Fruit fly (Drosophila melanogaster) whole organism, adult: Measurements from ENCODE around the gene Acbp4.

Experiments
- CG11617 ChIP-seq: fragments of 200-800 bp; sonication (Bioruptor generic); optimal IDR thresholded peaks from 2 replicates; lab custom pipeline; 2017; ENCODE audit warnings: mild to moderate bottlenecking, missing biosample characterization, missing genetic modification reagents, missing genetic modification characterization
- CG12768 ChIP-seq: fragments of 200-800 bp; sonication (Bioruptor generic); optimal IDR thresholded peaks from 2 replicates; lab custom pipeline; 2017; ENCODE audit warnings: missing biosample characterization, missing genetic modification characterization, mild to moderate bottlenecking, moderate library complexity, missing genetic modification reagents
- CG14711 ChIP-seq: fragments of 200-800 bp; sonication (Bioruptor generic); optimal IDR thresholded peaks from 2 replicates; lab custom pipeline; 2018; ENCODE audit warnings: missing biosample characterization, mild to moderate bottlenecking, missing genetic modification characterization, moderate library complexity
- CG1620 ChIP-seq: fragments of 200-800 bp; sonication (Bioruptor generic); optimal IDR thresholded peaks from 2 replicates; lab custom pipeline; 2016; ENCODE audit warnings: missing biosample characterization, missing genetic modification characterization
- CG33017 ChIP-seq: fragments of 200-800 bp; sonication (Bioruptor generic); optimal IDR thresholded peaks from 2 replicates; lab custom pipeline; 2018; ENCODE audit warnings: missing biosample characterization, mild to moderate bottlenecking, missing genetic modification characterization, moderate library complexity
- CG5204 ChIP-seq: fragments of 200-800 bp; sonication (Bioruptor generic); optimal IDR thresholded peaks from 2 replicates; lab custom pipeline; 2016; ENCODE audit warnings: missing biosample characterization, missing genetic modification characterization
- CG7045 ChIP-seq: fragments of 200-800 bp; sonication (Bioruptor generic); optimal IDR thresholded peaks from 2 replicates; lab custom pipeline; 2017; ENCODE audit warnings: missing biosample characterization, mild to moderate bottlenecking, missing genetic modification characterization
- CG7101 ChIP-seq: fragments of 200-800 bp; sonication (Bioruptor generic); optimal IDR thresholded peaks from 2 replicates; lab custom pipeline; 2018; ENCODE audit warnings: missing biosample characterization, mild to moderate bottlenecking, missing genetic modification characterization, moderate library complexity
- Clk ChIP-seq: fragments of 200-800 bp; sonication (Bioruptor generic); optimal IDR thresholded peaks from 2 replicates; lab custom pipeline; 2017; ENCODE audit warnings: missing biosample characterization, missing genetic modification characterization
- Crg-1 ChIP-seq: fragments of 200-800 bp; sonication (Bioruptor generic); optimal IDR thresholded peaks from 2 replicates; lab custom pipeline; 2016; ENCODE audit warnings: missing biosample characterization, missing genetic modification characterization
- Hr96 ChIP-seq: fragments of 200-800 bp; sonication (Bioruptor generic); optimal IDR thresholded peaks from 2 replicates; lab custom pipeline; 2016; ENCODE audit warnings: missing biosample characterization, missing genetic modification characterization
- Mnt ChIP-seq: fragments of 200-800 bp; sonication (Bioruptor generic); optimal IDR thresholded peaks from 2 replicates; lab custom pipeline; 2016; ENCODE audit warnings: missing biosample characterization, mild to moderate bottlenecking, missing genetic modification characterization
- bab1 ChIP-seq: fragments of 200-800 bp; sonication (Bioruptor generic); optimal IDR thresholded peaks from 3 replicates; lab custom pipeline; 2019; ENCODE audit warnings: missing biosample characterization, mild to moderate bottlenecking, missing genetic modification characterization, moderate library complexity
- cic ChIP-seq: fragments of 200-800 bp; sonication (Bioruptor generic); optimal IDR thresholded peaks from 2 replicates; lab custom pipeline; 2017; ENCODE audit warnings: missing biosample characterization, mild to moderate bottlenecking, missing genetic modification characterization, moderate library complexity
- cnc ChIP-seq, 2 experiments: fragments of >200 bp; optimal IDR thresholded peaks; 2 replicates each; lab custom pipeline; 2017
- kay ChIP-seq: fragments of 200-800 bp; sonication (Bioruptor generic); peaks from one replicate; lab custom pipeline; 2016; ENCODE audit warnings: missing biosample characterization, missing genetic modification characterization, borderline replicate concordance
- ovo ChIP-seq: fragments of 200-800 bp; sonication (Bioruptor generic); optimal IDR thresholded peaks from 2 replicates; lab custom pipeline; 2016; ENCODE audit warnings: missing biosample characterization, missing genetic modification characterization
- pad ChIP-seq: fragments of 200-800 bp; sonication (Bioruptor generic); optimal IDR thresholded peaks from 3 replicates; lab custom pipeline; 2017; ENCODE audit warnings: missing biosample characterization, missing genetic modification characterization, mild to moderate bottlenecking, moderate library complexity, missing genetic modification reagents
- tj ChIP-seq: fragments of 200-800 bp; sonication (Bioruptor generic); optimal IDR thresholded peaks from 3 replicates; lab custom pipeline; 2017; ENCODE audit warnings: missing biosample characterization, mild to moderate bottlenecking, missing genetic modification characterization, moderate library complexity
- toe ChIP-seq: fragments of 200-800 bp; sonication (Bioruptor generic); optimal IDR thresholded peaks from 2 replicates; lab custom pipeline; 2016; ENCODE audit warnings: missing biosample characterization, missing genetic modification characterization

Acbp4 gene

dm6 chr3L:7091331-7091904 lies 36.6 kb downstream of the Acbp4 start:
- TF ChIP-seq Clk (no peak), Crg-1 (GFP tag; lab: Kevin White, UChicago) (no peak), CG7101 (tag; lab: Kevin White, UChicago) (no peak)

dm6 chr3L:7090764-7091163 lies 37.3 kb downstream of the Acbp4 start:
- TF ChIP-seq ovo (GFP tag; lab: Kevin White, UChicago) (no peak), cnc (optimal IDR thresholded peaks at IDR 0.05; lab: Kevin White, UChicago) (no peak), CG5204 (GFP tag; lab: Kevin White, UChicago) (no peak)

- no peak for TF ChIP-seq bab1
- TF ChIP-seq toe (GFP tag; lab: Kevin White, UChicago) = no peak
- no peak for TF ChIP-seq kay (GFP tag; lab: Kevin White, UChicago)
- no peak for TF ChIP-seq ovo (GFP tag; lab: Kevin White, UChicago)
- TF ChIP-seq CG5204 (GFP tag; lab: Kevin White, UChicago) = no peak
- TF ChIP-seq CG1620 (GFP tag; lab: Kevin White, UChicago) = no peak
- no peak for TF ChIP-seq tj (GFP tag; lab: Kevin White, UChicago)
- TF ChIP-seq Hr96 (GFP tag; lab: Kevin White, UChicago) = no peak
- TF ChIP-seq CG33017 = no peak
- TF ChIP-seq Crg-1 (GFP tag; lab: Kevin White, UChicago) = no peak
- no peak for TF ChIP-seq CG7101 (tag; lab: Kevin White, UChicago)
- no peak for TF ChIP-seq CG11617 (GFP tag; lab: Kevin White, UChicago)
- no peak for TF ChIP-seq Clk
- TF ChIP-seq cic (GFP tag; lab: Kevin White, UChicago) = no peak
- TF ChIP-seq CG14711 (tag; lab: Kevin White, UChicago) = no peak
These were observed 39.4 kb downstream of the Acbp4 start, which contains the start of gene Cpr65Eb for dm6 chr3L:7088687-7089086. Gene Cpr65Eb (minus strand): TSS chr3L:7088787.

DNA sequence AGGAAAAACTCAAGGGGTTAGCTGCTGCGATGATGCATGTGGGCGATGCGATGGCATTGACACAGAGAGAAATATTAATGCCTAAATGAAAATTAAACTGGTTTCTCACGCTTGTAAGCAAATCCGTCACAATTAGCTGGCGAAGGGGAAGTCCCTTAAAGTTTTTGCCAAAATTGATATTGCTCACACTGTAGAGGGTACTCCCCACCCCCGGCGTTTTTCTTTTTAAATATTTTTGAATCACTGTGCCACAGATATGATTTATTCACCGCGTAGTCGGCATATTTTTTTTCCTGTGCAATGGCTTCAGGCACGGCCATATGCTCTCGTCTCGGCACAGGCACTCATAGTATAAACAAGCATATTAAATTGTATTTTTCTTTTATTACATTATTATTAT lies 40.7 kb downstream of the Acbp4 start:
- TF ChIP-seq pad (no peak), CG11617 (GFP tag; lab: Kevin White, UChicago) (no peak), cic (GFP tag; lab: Kevin White, UChicago) (no peak), CG1620 (GFP tag; lab: Kevin White, UChicago) (no peak), Clk (no peak), toe (GFP tag; lab: Kevin White, UChicago) (no peak), tj (GFP tag; lab: Kevin White, UChicago) (no peak), CG7101 (tag; lab: Kevin White, UChicago) (no peak), cnc (optimal IDR thresholded peaks at IDR 0.05; lab: Kevin White, UChicago) (no peak), Mnt (no peak), CG7045 (GFP tag; lab: Kevin White, UChicago) (no peak), Crg-1 (GFP tag; lab: Kevin White, UChicago) (no peak), CG33017 (no peak), kay (GFP tag; lab: Kevin White, UChicago) (no peak), CG14711 (tag; lab: Kevin White, UChicago) (no peak)

- no peak for TF ChIP-seq CG33017
- TF ChIP-seq tj (GFP tag; lab: Kevin White, UChicago) = no peak
- TF ChIP-seq CG7045 (GFP tag; lab: Kevin White, UChicago) = no peak
- TF ChIP-seq Clk = no peak
- TF ChIP-seq CG1620 (GFP tag; lab: Kevin White, UChicago) = no peak
- TF ChIP-seq Hr96 (GFP tag; lab: Kevin White, UChicago) = no peak
- TF ChIP-seq kay (GFP tag; lab: Kevin White, UChicago) = no peak
These were observed 41.5 kb downstream of the Acbp4 start, which contains the start of gene Cpr65Ea for dm6 chr3L:7086558-7087059. Gene Cpr65Ea (minus strand): TSS chr3L:7086608.

DNA sequence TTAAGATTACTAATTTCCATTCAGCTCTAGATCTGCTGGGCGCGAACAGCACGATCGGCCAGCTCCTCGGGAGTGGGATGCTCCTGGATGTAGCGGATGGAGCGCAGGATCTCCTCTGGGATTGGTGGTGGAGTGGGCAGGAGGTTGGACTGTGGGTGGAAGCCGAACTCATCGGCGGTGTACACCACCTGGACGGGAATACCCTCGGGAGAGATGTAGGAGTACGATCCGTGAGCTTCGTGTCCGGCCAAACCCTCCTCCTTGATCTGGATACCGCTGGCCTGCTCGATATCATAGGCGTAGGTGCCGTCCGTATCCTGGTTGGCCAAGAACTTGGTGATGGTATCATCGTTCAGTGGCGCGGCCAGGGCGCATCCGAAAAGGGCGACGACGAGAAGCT lies 42.0 kb downstream of the Acbp4 start:
- TF ChIP-seq toe (GFP tag; lab: Kevin White, UChicago) (no peak), Mnt (no peak), ovo (GFP tag; lab: Kevin White, UChicago) (no peak), Hr96 (GFP tag; lab: Kevin White, UChicago) (no peak), CG7101 (tag; lab: Kevin White, UChicago) (no peak), Crg-1 (GFP tag; lab: Kevin White, UChicago) (no peak), CG14711 (tag; lab: Kevin White, UChicago) (no peak), CG12768 (no peak), tj (GFP tag; lab: Kevin White, UChicago) (no peak), cic (GFP tag; lab: Kevin White, UChicago) (no peak), pad (no peak)

dm6 chr3L:7082168-7082567 lies 45.9 kb downstream of the Acbp4 start:
- TF ChIP-seq Hr96 (GFP tag; lab: Kevin White, UChicago) (no peak), tj (GFP tag; lab: Kevin White, UChicago) (no peak), CG7045 (GFP tag; lab: Kevin White, UChicago) (no peak), Crg-1 (GFP tag; lab: Kevin White, UChicago) (no peak), CG7101 (tag; lab: Kevin White, UChicago) (no peak), CG33017 (no peak), Mnt (no peak), pad (no peak), Clk (no peak), cic (GFP tag; lab: Kevin White, UChicago) (no peak)
